Worm (Caenorhabditis elegans): ENCODE data around the gene nhr-258.

ce11 chrIV:8036492-8036891 lies 8.2 kb upstream of the nhr-258 start:
- no peak for TF ChIP-seq nhr-11 (tag; optimal IDR thresholded peaks at IDR 0.05)
- no peak for TF ChIP-seq tbx-2 (tag; optimal IDR thresholded peaks at IDR 0.05)
- no peak for TF ChIP-seq mdl-1 (tag; optimal IDR thresholded peaks at IDR 0.05)
- no peak for TF ChIP-seq ceh-9 (tag; optimal IDR thresholded peaks at IDR 0.05)
- TF ChIP-seq unc-39 (tag; optimal IDR thresholded peaks at IDR 0.05), result no peak
- TF ChIP-seq snpc-4 (tag; optimal IDR thresholded peaks at IDR 0.05), result no peak
- peak; percentile 76 for TF ChIP-seq nhr-25 (tag; optimal IDR thresholded peaks at IDR 0.05)
- TF ChIP-seq nhr-237 (tag; optimal IDR thresholded peaks at IDR 0.05), result no peak
- TF ChIP-seq nhr-28 (tag; optimal IDR thresholded peaks at IDR 0.05), result no peak
- no peak for TF ChIP-seq elt-2 (tag; optimal IDR thresholded peaks at IDR 0.05)
- no peak for TF ChIP-seq unc-62 (GFP tag; optimal IDR thresholded peaks at IDR 0.05)
- TF ChIP-seq pha-4 (tag; optimal IDR thresholded peaks at IDR 0.05), result no peak
- no peak for TF ChIP-seq nfya-1 (tag; optimal IDR thresholded peaks at IDR 0.05; ENCODE audit: insufficient read depth)
